Fruit fly (Drosophila melanogaster) whole organism, embryonic: ENCODE measurements around the gene Rbp1-like.

Experiments
- CG10654 ChIP-seq: fragments of 200-800 bp; sonication (Bioruptor generic); optimal IDR thresholded peaks from 2 replicates; lab custom pipeline; 2016; ENCODE audit warnings: missing biosample characterization, missing genetic modification characterization
- CG11696 ChIP-seq: fragments of 200-800 bp; sonication (Bioruptor generic); IDR thresholded peaks from 2 replicates; pipeline ENCODE4 v1.3.6; 2022; ENCODE audit warnings: missing biosample characterization, missing genetic modification characterization
- CG15601 ChIP-seq: fragments of 200-800 bp; sonication (Bioruptor generic); optimal IDR thresholded peaks from 3 replicates; lab custom pipeline; 2019; ENCODE audit warnings: missing biosample characterization, mild to moderate bottlenecking, missing genetic modification characterization, moderate library complexity
- CG3407 ChIP-seq: fragments of 200-800 bp; sonication (Bioruptor generic); optimal IDR thresholded peaks from 2 replicates; lab custom pipeline; 2018; ENCODE audit warnings: missing biosample characterization, mild to moderate bottlenecking, missing genetic modification characterization
- CG6791 ChIP-seq: fragments of 200-800 bp; sonication (Bioruptor generic); IDR thresholded peaks from 3 replicates; pipeline ENCODE4 v1.3.6; 2022; ENCODE audit warnings: missing biosample characterization, missing genetic modification characterization; ENCODE audit not compliant: partially characterized antibody
- CG7556 ChIP-seq: fragments of 200-800 bp; sonication (Bioruptor generic); optimal IDR thresholded peaks from 2 replicates; lab custom pipeline; 2017; ENCODE audit warnings: missing biosample characterization, mild to moderate bottlenecking, missing genetic modification characterization
- jigr1 ChIP-seq: fragments of 200-800 bp; sonication (Bioruptor generic); IDR thresholded peaks from 3 replicates; pipeline ENCODE4 v1.3.6; 2022; ENCODE audit warnings: missing biosample characterization, missing genetic modification characterization
- jumu ChIP-seq: fragments of 200-800 bp; sonication (Bioruptor generic); optimal IDR thresholded peaks from 3 replicates; lab custom pipeline; 2016; ENCODE audit warnings: missing biosample characterization, missing genetic modification characterization
- sc ChIP-seq, 3 experiments: fragments of >200 bp in 2 of 3; fragments of 200-800 bp in 1 of 3; sonication (Bioruptor generic) in 1 of 3; optimal IDR thresholded peaks; 2 replicates in 2 of 3; 3 replicates in 1 of 3; lab custom pipeline; 2017; ENCODE audit warnings: mild to moderate bottlenecking in 1 of 3, missing biosample characterization in 1 of 3, missing genetic modification characterization in 1 of 3, missing genetic modification reagents in 1 of 3
- sd ChIP-seq: fragments of 200-800 bp; sonication (Bioruptor generic); optimal IDR thresholded peaks from 3 replicates; lab custom pipeline; 2018; ENCODE audit warnings: missing biosample characterization, mild to moderate bottlenecking, missing genetic modification characterization, moderate library complexity

dm6 chrX:13384177-13384576 lies 500 bp downstream of the Rbp1-like start:
- no peak for TF ChIP-seq CG3407 (GFP tag; lab: Kevin White, UChicago)
- TF ChIP-seq CG11696 (GFP tag; lab: Robert Waterston, UW) = no peak
- no peak for TF ChIP-seq CG15601 (tag; lab: Kevin White, UChicago)
- no peak for TF ChIP-seq CG6791 (GFP tag; lab: Robert Waterston, UW)
- no peak for TF ChIP-seq CG7556 (GFP tag; lab: Kevin White, UChicago)
- no peak for TF ChIP-seq jigr1 (GFP tag; lab: Robert Waterston, UW)
- TF ChIP-seq CG10654 (GFP tag; lab: Kevin White, UChicago) = no peak
- no peak for TF ChIP-seq jumu (GFP tag; lab: Kevin White, UChicago)
- TF ChIP-seq sd (tag; lab: Kevin White, UChicago) = no peak
- no peak for TF ChIP-seq sc (optimal IDR thresholded peaks at IDR 0.05; lab: Kevin White, UChicago)
- TF ChIP-seq sc (GFP tag; optimal IDR thresholded peaks at IDR 0.05; lab: Kevin White, UChicago) = no peak
